Worm (Caenorhabditis elegans) whole organism, mixed stage, embryonic: ENCODE measurements around the gene srh-21.
A peak's percentile ranks its signal among the peaks of the same experiment; 100 is the strongest.

Experiments
- M03D4.4 ChIP-seq: sonication (generic microtip); optimal IDR thresholded peaks from 2 replicates; lab custom pipeline; 2017; ENCODE audit warnings: mild to moderate bottlenecking, missing genetic modification characterization, missing compliant biosample characterization
- bed-3 ChIP-seq: fragments of 200-800 bp; sonication (Bioruptor generic); optimal IDR thresholded peaks from 3 replicates; lab custom pipeline; 2018; ENCODE audit warnings: mild to moderate bottlenecking, missing genetic modification characterization, moderate library complexity, missing compliant biosample characterization
- blmp-1 ChIP-seq: fragments of 150-350 bp; optimal IDR thresholded peaks from 2 replicates; lab custom pipeline; 2014; ENCODE audit warnings: missing biosample characterization, missing genetic modification characterization
- ceh-43 ChIP-seq: fragments of 200-800 bp; sonication (Bioruptor generic); optimal IDR thresholded peaks from 2 replicates; lab custom pipeline; 2018; ENCODE audit warnings: mild to moderate bottlenecking, missing genetic modification characterization, moderate library complexity, missing compliant biosample characterization
- ces-1 ChIP-seq: fragments of 150-350 bp; optimal IDR thresholded peaks from 2 replicates; lab custom pipeline; 2014; ENCODE audit warnings: missing biosample characterization, missing genetic modification reagents, missing genetic modification characterization
- cnd-1 ChIP-seq: fragments of 200-800 bp; sonication (Bioruptor generic); optimal IDR thresholded peaks from 2 replicates; lab custom pipeline; 2018; ENCODE audit warnings: mild to moderate bottlenecking, missing genetic modification characterization, missing compliant biosample characterization
- elt-1 ChIP-seq: sonication (generic microtip); optimal IDR thresholded peaks from 2 replicates; lab custom pipeline; 2017; ENCODE audit warnings: missing genetic modification characterization, mild to moderate bottlenecking, missing compliant biosample characterization, antibody characterized with exemption, moderate library complexity, borderline replicate concordance; ENCODE audit not compliant: insufficient read depth
- elt-3 ChIP-seq: fragments of 150-350 bp; optimal IDR thresholded peaks from 2 replicates; lab custom pipeline; 2014; ENCODE audit warnings: missing biosample characterization, missing genetic modification characterization
- flh-1 ChIP-seq: fragments of 200-800 bp; sonication (Bioruptor generic); optimal IDR thresholded peaks from 2 replicates; lab custom pipeline; 2018; ENCODE audit warnings: mild to moderate bottlenecking, missing genetic modification characterization, moderate library complexity, missing compliant biosample characterization
- ham-2 ChIP-seq: fragments of 200-800 bp; sonication (Bioruptor generic); optimal IDR thresholded peaks from 2 replicates; lab custom pipeline; 2018; ENCODE audit warnings: mild to moderate bottlenecking, missing genetic modification characterization, missing compliant biosample characterization
- hlh-1 ChIP-seq: fragments of 150-350 bp; optimal IDR thresholded peaks from 2 replicates; lab custom pipeline; 2014; ENCODE audit warnings: missing biosample characterization, missing genetic modification reagents, missing genetic modification characterization
- lin-13 ChIP-seq: fragments of 150-350 bp; optimal IDR thresholded peaks from 2 replicates; lab custom pipeline; 2014; ENCODE audit warnings: missing biosample characterization, missing genetic modification characterization
- lin-32 ChIP-seq: fragments of 200-800 bp; sonication (Bioruptor generic); optimal IDR thresholded peaks from 2 replicates; lab custom pipeline; 2018; ENCODE audit warnings: mild to moderate bottlenecking, missing genetic modification characterization, missing compliant biosample characterization
- mab-5 ChIP-seq: fragments of 150-350 bp; optimal IDR thresholded peaks from 2 replicates; lab custom pipeline; 2014; ENCODE audit warnings: missing biosample characterization, missing genetic modification characterization
- mep-1 ChIP-seq: fragments of 150-350 bp; optimal IDR thresholded peaks from 2 replicates; lab custom pipeline; 2017; ENCODE audit warnings: missing biosample characterization, missing genetic modification reagents, missing genetic modification characterization, inconsistent platforms
- mls-2 ChIP-seq: sonication (generic microtip); optimal IDR thresholded peaks from 2 replicates; lab custom pipeline; 2016; ENCODE audit warnings: mild to moderate bottlenecking, missing genetic modification characterization, moderate library complexity, missing compliant biosample characterization
- nhr-12 ChIP-seq: fragments of 150-350 bp; optimal IDR thresholded peaks from 2 replicates; lab custom pipeline; 2014; ENCODE audit warnings: missing biosample characterization, missing genetic modification characterization
- nhr-2 ChIP-seq: fragments of 150-350 bp; optimal IDR thresholded peaks from 2 replicates; lab custom pipeline; 2014; ENCODE audit warnings: missing biosample characterization, missing genetic modification characterization
- nhr-237 ChIP-seq: fragments of 150-350 bp; optimal IDR thresholded peaks from 2 replicates; lab custom pipeline; 2014; ENCODE audit warnings: missing biosample characterization, missing genetic modification characterization
- nhr-28 ChIP-seq: fragments of 150-350 bp; optimal IDR thresholded peaks from 2 replicates; lab custom pipeline; 2014; ENCODE audit warnings: missing biosample characterization, missing genetic modification characterization
- nhr-76 ChIP-seq: sonication (generic microtip); optimal IDR thresholded peaks from 2 replicates; lab custom pipeline; 2017; ENCODE audit warnings: missing biosample characterization, missing genetic modification characterization
- sem-2 ChIP-seq: fragments of 200-800 bp; sonication (Bioruptor generic); optimal IDR thresholded peaks from 2 replicates; lab custom pipeline; 2018; ENCODE audit warnings: mild to moderate bottlenecking, missing genetic modification characterization, missing compliant biosample characterization
- snpc-4 ChIP-seq: fragments of 150-350 bp; optimal IDR thresholded peaks from 2 replicates; lab custom pipeline; 2014; ENCODE audit warnings: missing biosample characterization, missing genetic modification characterization
- sptf-1 ChIP-seq: sonication (generic microtip); optimal IDR thresholded peaks from 2 replicates; lab custom pipeline; 2017; ENCODE audit warnings: mild to moderate bottlenecking, missing genetic modification characterization, moderate library complexity, missing compliant biosample characterization
- tbx-8 ChIP-seq: fragments of 200-800 bp; sonication (Bioruptor generic); optimal IDR thresholded peaks from 2 replicates; lab custom pipeline; 2018; ENCODE audit warnings: mild to moderate bottlenecking, missing genetic modification characterization, moderate library complexity, missing compliant biosample characterization
- unc-120 ChIP-seq: sonication (generic microtip); optimal IDR thresholded peaks from 2 replicates; lab custom pipeline; 2017; ENCODE audit warnings: missing genetic modification characterization, missing compliant biosample characterization; ENCODE audit not compliant: poor library complexity, severe bottlenecking
- unc-39 ChIP-seq: fragments of 150-350 bp; optimal IDR thresholded peaks from 2 replicates; lab custom pipeline; 2014; ENCODE audit warnings: missing biosample characterization, missing genetic modification characterization
- unc-62 ChIP-seq: fragments of 150-350 bp; optimal IDR thresholded peaks from 2 replicates; lab custom pipeline; 2014; ENCODE audit warnings: missing biosample characterization, missing genetic modification reagents, missing genetic modification characterization
- ztf-11 ChIP-seq: fragments of 150-350 bp; optimal IDR thresholded peaks from 2 replicates; lab custom pipeline; 2014; ENCODE audit warnings: missing biosample characterization, missing genetic modification characterization

The srh-21 gene

DNA sequence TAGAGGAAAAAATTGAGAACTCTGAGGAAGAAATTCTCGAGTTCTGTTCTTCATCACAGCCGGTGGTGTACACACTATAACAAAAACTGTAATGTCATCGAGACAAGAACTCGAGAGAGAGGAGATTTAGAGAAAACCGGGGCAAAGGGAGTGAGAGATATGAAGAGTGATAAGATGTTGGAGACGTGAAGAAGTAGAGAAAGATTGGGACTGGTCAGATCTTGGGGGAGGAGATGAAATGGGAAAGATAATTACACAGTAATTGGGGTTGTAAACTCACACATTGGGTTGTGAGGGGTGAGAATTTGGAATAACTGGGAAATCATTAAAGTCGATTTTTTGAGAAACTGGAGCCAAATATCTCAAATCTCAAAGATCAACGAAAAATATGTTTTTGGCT lies 39.3 kb downstream of the srh-21 start:
- TF ChIP-seq sptf-1: peak; percentile 21
- TF ChIP-seq elt-1 (tag; lab: Kevin White, UChicago): peak; percentile 89
- TF ChIP-seq blmp-1 (tag; lab: Kevin White, UChicago): no peak
- TF ChIP-seq lin-13: no peak
- peak; percentile 7 for TF ChIP-seq unc-62 (GFP tag; lab: Kevin White, UChicago)
- TF ChIP-seq, all 35 proteins: peak for 3

DNA sequence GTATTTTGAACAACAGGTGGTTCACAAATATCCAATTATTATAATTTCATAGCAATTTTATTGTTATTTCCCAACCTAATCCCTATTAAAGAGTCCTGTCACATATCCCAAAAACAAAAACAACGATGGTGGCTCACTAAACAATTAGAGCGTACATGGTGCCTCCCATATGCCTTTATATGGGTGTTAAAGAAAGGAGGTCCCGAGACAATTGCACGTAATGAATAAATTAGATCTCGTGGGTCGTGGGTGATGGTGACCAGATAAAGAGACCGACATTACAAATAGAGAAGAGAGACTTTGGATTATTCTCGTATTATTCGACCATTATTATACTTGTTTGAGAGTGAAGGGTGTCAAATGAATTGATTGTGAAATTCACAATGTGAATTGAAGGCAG lies 40.8 kb downstream of the srh-21 start:
- TF ChIP-seq sem-2 (GFP tag; lab: Kevin White, UChicago) (no peak), unc-39 (tag; lab: Kevin White, UChicago) (peak; percentile 66), nhr-2 (peak; percentile 52), ztf-11 (tag; lab: Kevin White, UChicago) (no peak), nhr-12 (tag; lab: Kevin White, UChicago) (no peak), sptf-1 (peak; percentile 38), ces-1 (GFP tag; lab: Kevin White, UChicago) (peak; percentile 96), lin-32 (GFP tag; lab: Kevin White, UChicago) (no peak), unc-62 (GFP tag; lab: Kevin White, UChicago) (peak; percentile 20), unc-120 (peak; percentile 9), mls-2 (peak; percentile 57), bed-3 (GFP tag; lab: Kevin White, UChicago) (no peak), ceh-43 (GFP tag; lab: Kevin White, UChicago) (peak; percentile 71), mab-5 (tag; lab: Kevin White, UChicago) (no peak), mep-1 (tag; lab: Kevin White, UChicago) (no peak), cnd-1 (tag; lab: Kevin White, UChicago) (peak; percentile 28)

- TF ChIP-seq cnd-1 (tag; lab: Kevin White, UChicago) (no peak), hlh-1 (peak; percentile 39), mls-2 (no peak), elt-3 (tag; lab: Kevin White, UChicago) (no peak), bed-3 (GFP tag; lab: Kevin White, UChicago) (no peak), ham-2 (no peak), nhr-76 (tag; lab: Kevin White, UChicago) (no peak), M03D4.4 (tag; lab: Kevin White, UChicago) (no peak), lin-32 (GFP tag; lab: Kevin White, UChicago) (peak; percentile 45), elt-1 (tag; lab: Kevin White, UChicago) (peak; percentile 97), nhr-12 (tag; lab: Kevin White, UChicago) (no peak), nhr-2 (peak; percentile 47), mep-1 (tag; lab: Kevin White, UChicago) (no peak)
These were observed 42.3 kb downstream of the srh-21 start for ce11 chrV:4968775-4969174.

DNA sequence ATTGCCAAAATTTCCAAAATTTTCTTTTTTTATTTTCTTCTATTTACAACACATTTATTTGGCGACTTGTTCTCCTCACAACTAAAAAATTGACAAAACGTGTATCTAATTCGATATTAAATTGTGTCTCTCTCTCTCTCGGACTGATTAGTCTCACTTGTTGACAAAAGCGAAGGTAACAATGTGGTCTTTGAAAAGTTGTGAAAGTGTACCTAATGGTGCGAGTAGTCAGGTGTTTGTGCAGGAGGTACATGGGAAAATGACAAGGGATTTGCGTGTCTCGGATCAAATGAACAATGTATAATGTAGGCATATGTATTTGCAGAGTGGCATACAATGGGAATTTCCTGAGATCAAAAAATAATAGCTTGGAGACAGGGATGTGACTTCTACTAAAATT lies 43.0 kb downstream of the srh-21 start:
- no peak for TF ChIP-seq flh-1 (GFP tag; lab: Kevin White, UChicago)
- no peak for TF ChIP-seq unc-39 (tag; lab: Kevin White, UChicago)

DNA sequence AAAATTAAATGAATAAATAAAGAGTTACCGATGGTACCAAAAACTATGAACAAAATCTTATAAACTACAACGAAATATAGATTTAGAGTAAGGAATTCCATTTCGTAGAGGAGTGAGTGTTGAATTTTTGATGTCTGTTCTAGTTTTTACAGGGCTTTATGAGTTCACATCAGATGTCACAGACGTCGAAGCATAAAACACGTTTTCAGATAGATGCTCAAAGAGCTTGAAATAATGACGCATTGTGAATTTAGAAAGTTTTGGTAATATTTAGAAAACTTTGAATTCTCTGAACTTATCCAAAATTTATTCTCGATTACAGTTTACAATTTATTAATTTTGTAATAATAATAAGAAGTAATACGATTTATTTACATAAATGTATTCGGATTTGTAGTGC lies 46.5 kb downstream of the srh-21 start, which contains the start of gene srsx-9:
srsx-9 (minus strand) TSS at position 101 of the 400 bp plus-strand sequence.
- TF ChIP-seq unc-39 (tag; lab: Kevin White, UChicago) (no peak), elt-3 (tag; lab: Kevin White, UChicago) (no peak), nhr-28 (no peak), nhr-237 (tag; lab: Kevin White, UChicago) (no peak), sem-2 (GFP tag; lab: Kevin White, UChicago) (no peak), bed-3 (GFP tag; lab: Kevin White, UChicago) (no peak), nhr-2 (no peak), snpc-4 (tag; lab: Kevin White, UChicago) (no peak), sptf-1 (no peak), tbx-8 (GFP tag; lab: Kevin White, UChicago) (no peak), mep-1 (tag; lab: Kevin White, UChicago) (no peak), mls-2 (no peak), blmp-1 (tag; lab: Kevin White, UChicago) (no peak), ztf-11 (tag; lab: Kevin White, UChicago) (no peak), unc-120 (no peak), lin-13 (no peak)

- TF ChIP-seq flh-1 (GFP tag; lab: Kevin White, UChicago): no peak
- TF ChIP-seq hlh-1: no peak
- no peak for TF ChIP-seq M03D4.4 (tag; lab: Kevin White, UChicago)
- no peak for TF ChIP-seq tbx-8 (GFP tag; lab: Kevin White, UChicago)
These were observed 48.2 kb downstream of the srh-21 start, which contains the start of gene srsx-10 for ce11 chrV:4974677-4975076. Gene srsx-10 (minus strand): TSS chrV:4974777.
